Fruit fly (Drosophila melanogaster) whole organism, prepupa: ENCODE results near the gene CG5860.
A peak's percentile ranks its signal among the peaks of the same experiment; 100 is the strongest.

Source experiments
- CG10631 ChIP-seq: fragments of 200-800 bp; sonication (Bioruptor generic); optimal IDR thresholded peaks from 2 replicates; lab custom pipeline; 2016; ENCODE audit warnings: missing biosample characterization, missing genetic modification characterization
- CG11294 ChIP-seq: fragments of 200-800 bp; sonication (Bioruptor generic); IDR thresholded peaks from 2 replicates; pipeline ENCODE4 v1.3.6; 2022; ENCODE audit warnings: missing biosample characterization, missing genetic modification characterization
- CG11762 ChIP-seq: fragments of 200-800 bp; sonication (Bioruptor generic); optimal IDR thresholded peaks from 3 replicates; lab custom pipeline; 2016; ENCODE audit warnings: missing biosample characterization, missing genetic modification characterization; ENCODE audit not compliant: insufficient read depth
- CG11902 ChIP-seq: fragments of 200-800 bp; sonication (Bioruptor generic); optimal IDR thresholded peaks from 3 replicates; lab custom pipeline; 2016; ENCODE audit warnings: missing biosample characterization, missing genetic modification characterization
- CG15336 ChIP-seq: fragments of 200-800 bp; sonication (Bioruptor generic); IDR thresholded peaks from 2 replicates; pipeline ENCODE4 v1.3.6; 2022; ENCODE audit warnings: missing biosample characterization, missing genetic modification characterization
- CG1621 ChIP-seq: fragments of 200-800 bp; sonication (Bioruptor generic); optimal IDR thresholded peaks from 3 replicates; lab custom pipeline; 2018; ENCODE audit warnings: missing biosample characterization, mild to moderate bottlenecking, missing genetic modification characterization
- CG16779 ChIP-seq: fragments of 200-800 bp; sonication (Bioruptor generic); optimal IDR thresholded peaks from 3 replicates; lab custom pipeline; 2017; ENCODE audit warnings: missing biosample characterization, mild to moderate bottlenecking, missing genetic modification characterization
- CG3032 ChIP-seq: fragments of 200-800 bp; optimal IDR thresholded peaks from 2 replicates; lab custom pipeline; 2019; ENCODE audit warnings: missing biosample characterization, mild to moderate bottlenecking, missing genetic modification characterization, moderate library complexity
- CG31627 ChIP-seq: fragments of 200-800 bp; sonication (Bioruptor generic); optimal IDR thresholded peaks from 3 replicates; lab custom pipeline; 2016; ENCODE audit warnings: missing biosample characterization, missing genetic modification characterization
- CG32006 ChIP-seq: fragments of 200-800 bp; sonication (Bioruptor generic); optimal IDR thresholded peaks from 3 replicates; lab custom pipeline; 2017; ENCODE audit warnings: missing biosample characterization, mild to moderate bottlenecking, missing genetic modification characterization
- CG34406 ChIP-seq: fragments of 200-800 bp; sonication (Bioruptor generic); optimal IDR thresholded peaks from 3 replicates; lab custom pipeline; 2016; ENCODE audit warnings: missing biosample characterization, missing genetic modification characterization
- CG3919 ChIP-seq: fragments of 200-800 bp; sonication (Bioruptor generic); optimal IDR thresholded peaks from 3 replicates; lab custom pipeline; 2016; ENCODE audit warnings: missing biosample characterization, missing genetic modification characterization
- CG4318 ChIP-seq: fragments of 200-800 bp; sonication (Bioruptor generic); optimal IDR thresholded peaks from 3 replicates; lab custom pipeline; 2017; ENCODE audit warnings: missing biosample characterization, mild to moderate bottlenecking, missing genetic modification characterization
- CG6163 ChIP-seq: fragments of 200-800 bp; sonication (Bioruptor generic); IDR thresholded peaks from 3 replicates; pipeline ENCODE4 v1.3.6; 2022; ENCODE audit warnings: missing biosample characterization, missing genetic modification characterization
- CG6276 ChIP-seq: fragments of 200-800 bp; sonication (Bioruptor generic); optimal IDR thresholded peaks from 2 replicates; lab custom pipeline; 2017; ENCODE audit warnings: missing biosample characterization, mild to moderate bottlenecking, missing genetic modification characterization
- CG6792 ChIP-seq: fragments of 200-800 bp; sonication (Bioruptor generic); optimal IDR thresholded peaks from 3 replicates; lab custom pipeline; 2016; ENCODE audit warnings: missing biosample characterization, missing genetic modification characterization
- CG6808 ChIP-seq: fragments of 200-800 bp; sonication (Bioruptor generic); optimal IDR thresholded peaks from 3 replicates; lab custom pipeline; 2017; ENCODE audit warnings: missing biosample characterization, missing genetic modification characterization, mild to moderate bottlenecking, moderate library complexity, missing genetic modification reagents
- CG6854 ChIP-seq: fragments of 200-800 bp; sonication (Bioruptor generic); optimal IDR thresholded peaks from 2 replicates; lab custom pipeline; 2017; ENCODE audit warnings: missing biosample characterization, mild to moderate bottlenecking, missing genetic modification characterization
- CG7368 ChIP-seq: fragments of 200-800 bp; sonication (Bioruptor generic); optimal IDR thresholded peaks from 3 replicates; lab custom pipeline; 2016; ENCODE audit warnings: missing biosample characterization, missing genetic modification characterization
- CG8119 ChIP-seq: fragments of 200-800 bp; sonication (Bioruptor generic); IDR thresholded peaks from 3 replicates; pipeline ENCODE4 v1.3.6; 2022; ENCODE audit warnings: missing biosample characterization, missing genetic modification characterization
- CG8319 ChIP-seq: fragments of 200-800 bp; sonication (Bioruptor generic); optimal IDR thresholded peaks from 3 replicates; lab custom pipeline; 2016; ENCODE audit warnings: missing biosample characterization, missing genetic modification characterization
- CG8632 ChIP-seq: fragments of 200-800 bp; sonication (Bioruptor generic); optimal IDR thresholded peaks from 3 replicates; lab custom pipeline; 2016; ENCODE audit warnings: missing biosample characterization, missing genetic modification characterization
- CG9139 ChIP-seq: fragments of 200-800 bp; sonication (Bioruptor generic); optimal IDR thresholded peaks from 3 replicates; lab custom pipeline; 2017; ENCODE audit warnings: missing biosample characterization, mild to moderate bottlenecking, missing genetic modification characterization
- Eip75B ChIP-seq: fragments of 200-800 bp; sonication (Bioruptor generic); optimal IDR thresholded peaks from 3 replicates; lab custom pipeline; 2016; ENCODE audit warnings: missing biosample characterization, missing genetic modification characterization
- Eip93F ChIP-seq: fragments of 200-800 bp; sonication (Bioruptor generic); optimal IDR thresholded peaks from 2 replicates; lab custom pipeline; 2016; ENCODE audit warnings: missing biosample characterization, mild to moderate bottlenecking, missing genetic modification characterization
- Ets21C ChIP-seq: fragments of 200-800 bp; sonication (Bioruptor generic); optimal IDR thresholded peaks from 3 replicates; lab custom pipeline; 2016; ENCODE audit warnings: missing biosample characterization, missing genetic modification characterization
- Ets96B ChIP-seq: fragments of 200-800 bp; optimal IDR thresholded peaks from 2 replicates; lab custom pipeline; 2019; ENCODE audit warnings: missing biosample characterization, mild to moderate bottlenecking, missing genetic modification characterization, moderate library complexity
- Hr38 ChIP-seq: sonication (Bioruptor generic); optimal IDR thresholded peaks from 2 replicates; lab custom pipeline; 2016; ENCODE audit warnings: missing biosample characterization, missing genetic modification characterization
- Hr39 ChIP-seq: fragments of 200-800 bp; sonication (Bioruptor generic); optimal IDR thresholded peaks from 2 replicates; lab custom pipeline; 2016; ENCODE audit warnings: missing biosample characterization, missing genetic modification characterization
- Lpt ChIP-seq: fragments of 200-800 bp; sonication (Bioruptor generic); optimal IDR thresholded peaks from 3 replicates; lab custom pipeline; 2016; ENCODE audit warnings: missing biosample characterization, missing genetic modification characterization
- Met ChIP-seq: fragments of 200-800 bp; sonication (Bioruptor generic); optimal IDR thresholded peaks from 3 replicates; lab custom pipeline; 2016; ENCODE audit warnings: missing biosample characterization, missing genetic modification characterization
- Smox ChIP-seq: fragments of 200-800 bp; sonication (Bioruptor generic); optimal IDR thresholded peaks from 3 replicates; lab custom pipeline; 2016; ENCODE audit warnings: missing biosample characterization, missing genetic modification characterization
- Sox102F ChIP-seq: fragments of 200-800 bp; sonication (Bioruptor generic); optimal IDR thresholded peaks from 2 replicates; lab custom pipeline; 2016; ENCODE audit warnings: missing biosample characterization, mild to moderate bottlenecking, missing genetic modification characterization
- Sox15 ChIP-seq: fragments of 200-800 bp; sonication (Bioruptor generic); optimal IDR thresholded peaks from 3 replicates; lab custom pipeline; 2016; ENCODE audit warnings: missing biosample characterization, missing genetic modification characterization
- acj6 ChIP-seq: fragments of 200-800 bp; sonication (Bioruptor generic); optimal IDR thresholded peaks from 3 replicates; lab custom pipeline; 2016; ENCODE audit warnings: missing biosample characterization, missing genetic modification characterization
- dac ChIP-seq: fragments of 200-800 bp; sonication (Bioruptor generic); optimal IDR thresholded peaks from 2 replicates; lab custom pipeline; 2017; ENCODE audit warnings: missing biosample characterization, mild to moderate bottlenecking, missing genetic modification characterization
- dsx ChIP-seq: fragments of 200-800 bp; optimal IDR thresholded peaks from 3 replicates; lab custom pipeline; 2019; ENCODE audit warnings: missing biosample characterization, mild to moderate bottlenecking, missing genetic modification characterization, moderate library complexity; ENCODE audit not compliant: poor library complexity, severe bottlenecking
- esn ChIP-seq: fragments of 200-800 bp; sonication (Bioruptor generic); optimal IDR thresholded peaks from 2 replicates; lab custom pipeline; 2016; ENCODE audit warnings: missing biosample characterization, mild to moderate bottlenecking, missing genetic modification characterization, moderate library complexity
- fd85E ChIP-seq: fragments of 200-800 bp; sonication (Bioruptor generic); optimal IDR thresholded peaks from 3 replicates; lab custom pipeline; 2016; ENCODE audit warnings: missing biosample characterization, missing genetic modification characterization
- fkh ChIP-seq: fragments of 200-800 bp; sonication (Bioruptor generic); optimal IDR thresholded peaks from 3 replicates; lab custom pipeline; 2017; ENCODE audit warnings: missing biosample characterization, mild to moderate bottlenecking, missing genetic modification characterization, moderate library complexity
- lz ChIP-seq: fragments of 200-800 bp; sonication (Bioruptor generic); optimal IDR thresholded peaks from 3 replicates; lab custom pipeline; 2016; ENCODE audit warnings: missing biosample characterization, missing genetic modification characterization
- net ChIP-seq: fragments of 200-800 bp; sonication (Bioruptor generic); optimal IDR thresholded peaks from 3 replicates; lab custom pipeline; 2016; ENCODE audit warnings: missing biosample characterization, missing genetic modification characterization
- pdm3 ChIP-seq: fragments of 200-800 bp; sonication (Bioruptor generic); optimal IDR thresholded peaks from 3 replicates; lab custom pipeline; 2016; ENCODE audit warnings: missing biosample characterization, missing genetic modification characterization
- salr ChIP-seq, 2 experiments: fragments of 200-800 bp; sonication (Bioruptor generic); optimal IDR thresholded peaks; 3 replicates each; lab custom pipeline; 2016 to 2018; ENCODE audit warnings: missing biosample characterization in 2 of 2, missing genetic modification characterization in 2 of 2, mild to moderate bottlenecking in 1 of 2
- ss ChIP-seq, 2 experiments: fragments of 200-800 bp; sonication (Bioruptor generic); optimal IDR thresholded peaks; 2 replicates in 1 of 2; 3 replicates in 1 of 2; lab custom pipeline; 2017 to 2018; ENCODE audit warnings: mild to moderate bottlenecking in 2 of 2, missing biosample characterization in 2 of 2, missing genetic modification characterization in 2 of 2, moderate library complexity in 1 of 2
- topi ChIP-seq: fragments of 200-800 bp; sonication (Bioruptor generic); optimal IDR thresholded peaks from 3 replicates; lab custom pipeline; 2016; ENCODE audit warnings: missing biosample characterization, missing genetic modification characterization
- vri ChIP-seq: fragments of 200-800 bp; sonication (Bioruptor generic); optimal IDR thresholded peaks from 3 replicates; lab custom pipeline; 2016; ENCODE audit warnings: missing biosample characterization, mild to moderate bottlenecking, missing genetic modification characterization

CG5860 gene

dm6 chr3R:17381916-17382315 is 27.5 kb upstream of the CG5860 start:
- no peak for TF ChIP-seq topi (GFP tag; lab: Kevin White, UChicago)
- TF ChIP-seq CG32006 (GFP tag; lab: Kevin White, UChicago), result no peak
- TF ChIP-seq salr (GFP tag; optimal IDR thresholded peaks at IDR 0.05; lab: Kevin White, UChicago), result no peak
- no peak for TF ChIP-seq CG3919 (GFP tag; lab: Kevin White, UChicago)
- no peak for TF ChIP-seq CG8319
- TF ChIP-seq CG6808 (GFP tag; lab: Kevin White, UChicago), result no peak
- TF ChIP-seq CG8632 (GFP tag; lab: Kevin White, UChicago), result no peak
- TF ChIP-seq CG1621 (tag; lab: Kevin White, UChicago), result no peak
- no peak for TF ChIP-seq CG6163 (GFP tag; lab: Robert Waterston, UW)

- TF ChIP-seq CG9139 (GFP tag; lab: Kevin White, UChicago) (no peak), CG6808 (GFP tag; lab: Kevin White, UChicago) (peak; percentile 19), fd85E (GFP tag; lab: Kevin White, UChicago) (no peak), CG8319 (no peak), vri (GFP tag; lab: Kevin White, UChicago) (peak; percentile 59), CG7368 (peak; percentile 47), CG8119 (GFP tag; lab: Robert Waterston, UW) (no peak), Ets21C (GFP tag; lab: Kevin White, UChicago) (no peak), Smox (GFP tag; lab: Kevin White, UChicago) (peak; percentile 51), CG6276 (no peak), CG3032 (tag; lab: Kevin White, UChicago) (peak; percentile 50), dac (no peak), topi (GFP tag; lab: Kevin White, UChicago) (peak; percentile 51), Sox102F (GFP tag; lab: Kevin White, UChicago) (peak; percentile 65), dsx (GFP tag; lab: Kevin White, UChicago) (peak; percentile 30), CG16779 (no peak), CG6792 (GFP tag; lab: Kevin White, UChicago) (peak; percentile 47), ss (GFP tag; optimal IDR thresholded peaks at IDR 0.05; lab: Kevin White, UChicago) (peak in 1 of 2 experiments; percentile 44), CG34406 (GFP tag; lab: Kevin White, UChicago) (no peak), CG10631 (GFP tag; lab: Kevin White, UChicago) (peak; percentile 68), Sox15 (GFP tag; lab: Kevin White, UChicago) (no peak), CG31627 (GFP tag; lab: Kevin White, UChicago) (peak; percentile 59), fkh (GFP tag; lab: Kevin White, UChicago) (peak; percentile 42), Hr38 (GFP tag; lab: Kevin White, UChicago) (no peak), esn (GFP tag; lab: Kevin White, UChicago) (peak; percentile 76), CG11902 (GFP tag; lab: Kevin White, UChicago) (no peak), lz (GFP tag; lab: Kevin White, UChicago) (peak; percentile 72), acj6 (GFP tag; lab: Kevin White, UChicago) (peak; percentile 13), Hr39 (GFP tag; lab: Kevin White, UChicago) (peak; percentile 43), pdm3 (peak; percentile 32), CG11762 (GFP tag; lab: Kevin White, UChicago) (no peak), Eip75B (GFP tag; lab: Kevin White, UChicago) (peak; percentile 33), Ets96B (tag; lab: Kevin White, UChicago) (peak; percentile 42), salr (GFP tag; optimal IDR thresholded peaks at IDR 0.05; lab: Kevin White, UChicago) (peak in 1 of 2 experiments; percentile 24), CG6854 (GFP tag; lab: Kevin White, UChicago) (no peak), CG1621 (tag; lab: Kevin White, UChicago) (peak; percentile 51), CG15336 (GFP tag; lab: Robert Waterston, UW) (peak; percentile 8; the same call in 1 of the 2 replicates), Lpt (GFP tag; lab: Kevin White, UChicago) (no peak), CG8632 (GFP tag; lab: Kevin White, UChicago) (no peak), Met (GFP tag; lab: Kevin White, UChicago) (peak; percentile 37), CG6163 (GFP tag; lab: Robert Waterston, UW) (peak; percentile 58), CG4318 (GFP tag; lab: Kevin White, UChicago) (no peak), CG11294 (GFP tag; lab: Robert Waterston, UW) (peak; percentile 11; the same call in 1 of the 2 replicates), Eip93F (GFP tag; lab: Kevin White, UChicago) (no peak), net (GFP tag; lab: Kevin White, UChicago) (peak; percentile 62)
Observed at dm6 chr3R:17385329-17386019, 23.9 kb upstream of the CG5860 start.
